Worm (Caenorhabditis elegans) whole organism, L2 larva: ENCODE results near the gene her-1.

ENCODE experiments used
- R02D3.7 ChIP-seq: fragments of 150-350 bp; optimal IDR thresholded peaks from 2 replicates; lab custom pipeline; 2014; ENCODE audit warnings: missing biosample characterization, missing genetic modification characterization
- ZK546.5 ChIP-seq: sonication (generic microtip); optimal IDR thresholded peaks from 2 replicates; lab custom pipeline; 2017; ENCODE audit warnings: missing biosample characterization, missing genetic modification characterization
- dmd-4 ChIP-seq: sonication (generic microtip); optimal IDR thresholded peaks from 2 replicates; lab custom pipeline; 2017; ENCODE audit warnings: missing biosample characterization, missing genetic modification characterization
- nhr-10 ChIP-seq: sonication (generic microtip); optimal IDR thresholded peaks from 2 replicates; lab custom pipeline; 2017; ENCODE audit warnings: missing biosample characterization, missing genetic modification characterization
- ztf-11 ChIP-seq: sonication (generic microtip); optimal IDR thresholded peaks from 2 replicates; lab custom pipeline; 2017; ENCODE audit warnings: missing biosample characterization, missing genetic modification characterization

- TF ChIP-seq nhr-10 = no peak
- no peak for TF ChIP-seq R02D3.7 (tag; lab: Kevin White, UChicago)
- TF ChIP-seq ztf-11 = no peak
- TF ChIP-seq dmd-4 (tag; lab: Kevin White, UChicago) = no peak
- no peak for TF ChIP-seq ZK546.5 (tag; lab: Kevin White, UChicago)
These were observed 2.4 kb downstream of the her-1 start for ce11 chrV:9699216-9699615.
